Fruit fly (Drosophila melanogaster) whole organism: ENCODE measurements around the gene Fst.
"Not testable (repeated sequence)": the region's sequence is repeated elsewhere in the genome, so short reads cannot be mapped to it uniquely, and the experiment has no call there.

Experiments
- CG8478 ChIP-seq: fragments of >200 bp; optimal IDR thresholded peaks from 2 replicates; lab custom pipeline; 2018; ENCODE audit warnings: inconsistent platforms
- Dll ChIP-seq: fragments of >200 bp; optimal IDR thresholded peaks from 2 replicates; lab custom pipeline; 2017
- EcR ChIP-seq, 2 experiments: fragments of >200 bp; optimal IDR thresholded peaks; 2 replicates each; lab custom pipeline; 2017; ENCODE audit warnings: missing biosample characterization in 2 of 2, missing genetic modification characterization in 2 of 2, missing genetic modification reagents in 2 of 2
- pan ChIP-seq: fragments of >200 bp; optimal IDR thresholded peaks from 2 replicates; lab custom pipeline; 2017
- psq ChIP-seq: fragments of >200 bp; optimal IDR thresholded peaks from 2 replicates; lab custom pipeline; 2017
- usp ChIP-seq: fragments of >200 bp; optimal IDR thresholded peaks from 2 replicates; lab custom pipeline; 2017; ENCODE audit warnings: missing biosample characterization, missing genetic modification characterization, mixed read lengths

Gene Fst

DNA sequence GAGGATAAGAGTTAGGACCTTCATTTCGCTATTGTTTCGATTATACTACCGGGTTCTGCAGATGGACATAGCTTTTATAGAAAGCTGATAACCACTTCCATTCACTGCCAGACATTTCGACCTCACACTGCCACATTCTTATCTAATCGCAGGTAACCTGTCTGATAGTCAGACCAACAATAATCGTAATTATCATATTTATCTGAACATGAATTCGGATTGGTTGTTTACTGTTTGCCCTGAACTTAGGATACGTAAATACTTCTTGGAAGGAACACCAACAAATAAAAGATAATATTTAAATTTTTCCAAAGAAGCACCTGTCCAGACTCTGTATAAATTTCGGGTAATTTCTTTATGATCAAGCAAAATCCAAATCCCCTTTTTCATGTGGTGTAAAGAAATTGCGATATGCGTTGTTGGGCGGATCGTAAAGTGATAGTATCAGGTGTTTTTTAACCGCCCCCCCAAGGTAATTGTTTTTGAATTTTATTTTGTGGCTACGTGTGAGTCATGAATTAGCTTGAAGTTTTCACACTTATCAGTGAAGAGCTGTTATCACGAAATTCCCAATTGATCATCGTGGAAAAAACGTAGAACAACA lies at the start of gene Fst:
Gene Fst, minus strand, starts transcription at position 51 of the 604 bp plus-strand sequence.
- TF ChIP-seq CG8478 (lab: Kevin White, UChicago) (no peak), Dll (lab: Kevin White, UChicago) (no peak), EcR (GFP tag; optimal IDR thresholded peaks at IDR 0.05; lab: Kevin White, UChicago) (no peak), usp (GFP tag; lab: Kevin White, UChicago) (no peak), psq (lab: Kevin White, UChicago) (no peak), pan (lab: Kevin White, UChicago) (no peak)

- TF ChIP-seq Dll (lab: Kevin White, UChicago): no peak
- TF ChIP-seq psq (lab: Kevin White, UChicago): no peak
- TF ChIP-seq usp (GFP tag; lab: Kevin White, UChicago): no peak
- no peak for TF ChIP-seq pan (lab: Kevin White, UChicago)
- no peak for TF ChIP-seq CG8478 (lab: Kevin White, UChicago)
- TF ChIP-seq EcR (GFP tag; optimal IDR thresholded peaks at IDR 0.05; lab: Kevin White, UChicago): no peak
Measured at dm6 chr3R:9694999-9695398, 49.0 kb upstream of the Fst start.

dm6 chr3R:9692675-9693129 lies 46.7 kb upstream of the Fst start, which contains the start of the genes Unc-115b, p24-2 and CG32939:
Gene Unc-115b, minus strand, starts transcription at chr3R:9692775.
Gene p24-2, minus strand, starts transcription at chr3R:9692794.
Gene CG32939, plus strand, starts transcription at chr3R:9693079.
- not testable (repeated sequence) for TF ChIP-seq pan (lab: Kevin White, UChicago); Dll (lab: Kevin White, UChicago); EcR (GFP tag; optimal IDR thresholded peaks at IDR 0.05; lab: Kevin White, UChicago)

dm6 chr3R:9685376-9685775 lies 39.4 kb upstream of the Fst start, which contains the start of the genes eca and CG18542:
Gene eca, minus strand, starts transcription at chr3R:9685476.
Gene CG18542, plus strand, starts transcription at chr3R:9685760.
- not testable (repeated sequence) for TF ChIP-seq Dll, CG8478, pan (lab: Kevin White, UChicago)

DNA sequence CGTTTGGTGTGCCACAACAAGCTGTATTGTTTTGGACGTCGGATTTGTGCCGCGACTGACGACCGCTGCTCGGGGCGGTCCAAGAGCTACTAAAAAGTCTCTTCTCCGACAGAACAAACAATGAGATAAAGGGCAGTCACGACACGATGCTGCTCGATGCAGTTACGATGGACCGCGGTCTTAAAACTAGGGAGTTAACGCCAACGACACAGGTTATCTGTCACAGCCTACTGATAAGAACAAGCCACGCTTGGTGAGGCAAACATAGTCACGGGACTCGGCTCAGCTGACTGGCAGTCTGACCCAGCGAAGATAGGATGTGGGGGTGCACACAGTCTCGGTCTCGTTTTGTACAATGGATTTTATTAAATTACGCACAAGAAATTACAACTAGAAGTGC lies 38.2 kb upstream of the Fst start, which contains the start of gene CG9444:
Gene CG9444, minus strand, starts transcription at position 140 of the 400 bp plus-strand sequence.
- no peak for TF ChIP-seq usp (GFP tag; lab: Kevin White, UChicago)
- TF ChIP-seq EcR (GFP tag; optimal IDR thresholded peaks at IDR 0.05; lab: Kevin White, UChicago): no peak
- no peak for TF ChIP-seq CG8478 (lab: Kevin White, UChicago)
- no peak for TF ChIP-seq pan (lab: Kevin White, UChicago)
- TF ChIP-seq psq (lab: Kevin White, UChicago): no peak
- no peak for TF ChIP-seq Dll (lab: Kevin White, UChicago)

DNA sequence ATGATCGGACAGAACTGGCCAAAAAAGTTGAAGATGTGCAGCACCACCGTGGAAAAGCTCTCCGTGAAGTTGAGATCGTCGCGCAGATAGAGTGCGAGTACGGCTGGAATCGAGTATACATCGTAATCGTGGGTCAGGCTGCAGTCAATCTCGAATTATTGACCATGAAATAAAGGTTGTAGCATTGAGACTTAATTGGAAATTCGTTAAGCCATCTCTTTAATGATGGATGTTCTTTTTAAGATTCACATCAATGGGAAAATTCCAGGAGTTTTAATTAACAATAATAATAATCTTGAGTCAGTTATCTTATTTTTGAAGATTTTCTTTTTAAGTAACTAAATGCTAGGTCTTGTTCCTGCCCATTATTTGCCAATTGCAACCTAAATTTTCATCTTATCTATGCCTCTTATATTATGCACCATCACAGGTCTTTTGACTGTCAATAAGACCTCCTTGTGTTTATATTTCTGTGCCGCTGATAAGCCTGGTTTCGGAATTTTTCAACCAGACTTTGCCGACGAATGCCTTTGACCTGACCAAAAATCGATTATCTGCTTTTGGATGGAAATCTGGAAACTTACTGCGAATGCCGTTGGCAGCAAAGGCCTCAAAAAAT lies 37.2 kb upstream of the Fst start:
- TF ChIP-seq usp (GFP tag; lab: Kevin White, UChicago): no peak
- TF ChIP-seq CG8478 (lab: Kevin White, UChicago): no peak
- no peak for TF ChIP-seq EcR (GFP tag; optimal IDR thresholded peaks at IDR 0.05; lab: Kevin White, UChicago)
- no peak for TF ChIP-seq pan (lab: Kevin White, UChicago)
- TF ChIP-seq psq (lab: Kevin White, UChicago): no peak
- TF ChIP-seq Dll (lab: Kevin White, UChicago): no peak

- TF ChIP-seq usp (GFP tag; lab: Kevin White, UChicago) (no peak), psq (lab: Kevin White, UChicago) (no peak), pan (lab: Kevin White, UChicago) (no peak), EcR (GFP tag; optimal IDR thresholded peaks at IDR 0.05; lab: Kevin White, UChicago) (no peak), Dll (lab: Kevin White, UChicago) (no peak), CG8478 (lab: Kevin White, UChicago) (no peak)
Measured at dm6 chr3R:9679746-9680145, 33.8 kb upstream of the Fst start, which contains the start of gene nmdyn-D7. Gene nmdyn-D7, plus strand, starts transcription at chr3R:9679939.

dm6 chr3R:9677734-9678341 lies 31.9 kb upstream of the Fst start, which contains the start of gene p23:
Gene p23, plus strand, starts transcription at chr3R:9677927.
- TF ChIP-seq EcR (GFP tag; optimal IDR thresholded peaks at IDR 0.05; lab: Kevin White, UChicago) (no peak), pan (lab: Kevin White, UChicago) (no peak), psq (lab: Kevin White, UChicago) (no peak), CG8478 (lab: Kevin White, UChicago) (no peak), usp (GFP tag; lab: Kevin White, UChicago) (no peak), Dll (lab: Kevin White, UChicago) (no peak)

dm6 chr3R:9674968-9675573 lies 29.1 kb upstream of the Fst start, which contains the start of gene Nepl12:
Gene Nepl12, plus strand, starts transcription at chr3R:9675523.
- no peak for TF ChIP-seq CG8478 (lab: Kevin White, UChicago)
- no peak for TF ChIP-seq Dll (lab: Kevin White, UChicago)
- no peak for TF ChIP-seq usp (GFP tag; lab: Kevin White, UChicago)
- TF ChIP-seq psq (lab: Kevin White, UChicago): no peak
- no peak for TF ChIP-seq pan (lab: Kevin White, UChicago)
- no peak for TF ChIP-seq EcR (GFP tag; optimal IDR thresholded peaks at IDR 0.05; lab: Kevin White, UChicago)

DNA sequence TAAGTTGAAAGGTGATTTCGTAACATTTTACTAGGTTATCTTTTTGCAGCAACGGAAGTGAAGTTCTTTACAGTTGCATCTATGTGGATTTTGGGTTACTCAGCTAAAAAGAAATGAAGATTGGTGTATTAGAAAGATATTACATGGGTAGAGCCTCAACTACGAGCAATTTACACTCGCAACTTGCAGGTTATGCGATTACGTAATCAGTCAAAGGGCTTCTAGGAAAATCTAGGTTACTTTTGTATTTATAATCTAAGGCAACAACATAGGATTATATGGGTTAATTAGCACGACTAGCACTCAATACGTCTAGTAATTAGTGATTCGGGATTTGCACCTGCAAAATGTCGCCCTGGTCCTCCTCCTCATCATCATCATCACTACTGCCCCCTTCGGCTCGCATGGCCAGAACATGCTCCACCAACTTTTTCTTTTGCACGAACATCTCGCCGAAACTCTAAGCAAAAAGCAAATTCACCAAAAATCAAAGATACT lies 28.3 kb upstream of the Fst start, which contains the start of gene Dhc1:
Gene Dhc1, minus strand, starts transcription at position 448 of the 498 bp plus-strand sequence.
- TF ChIP-seq Dll (lab: Kevin White, UChicago) (no peak), usp (GFP tag; lab: Kevin White, UChicago) (no peak), psq (lab: Kevin White, UChicago) (no peak), CG8478 (lab: Kevin White, UChicago) (no peak), pan (lab: Kevin White, UChicago) (no peak), EcR (GFP tag; optimal IDR thresholded peaks at IDR 0.05; lab: Kevin White, UChicago) (no peak)
